Worm (Caenorhabditis elegans): ENCODE measurements around the gene F26D11.13.

ce11 chrV:7932998-7933397 lies 21.5 kb downstream of the F26D11.13 start, which contains the start of gene ncx-10:
- TF ChIP-seq unc-55 (GFP tag; optimal IDR thresholded peaks at IDR 0.05) (no peak), unc-42 (tag; optimal IDR thresholded peaks at IDR 0.05) (no peak), ama-1 (optimal IDR thresholded peaks at IDR 0.05) (no peak), K09A11.1 (tag; optimal IDR thresholded peaks at IDR 0.05; ENCODE audit: insufficient read depth) (no peak)

Data from whole organism, late embryonic.